Worm (Caenorhabditis elegans) whole organism, L4 larva: ENCODE measurements around the gene R10E11.9.

Experiments used
- Y5F2A.4 ChIP-seq: fragments of 200-800 bp; sonication (Bioruptor generic); optimal IDR thresholded peaks from 2 replicates; lab custom pipeline; 2018; ENCODE audit warnings: mild to moderate bottlenecking, missing genetic modification characterization, missing compliant biosample characterization
- ces-1 ChIP-seq: fragments of 150-350 bp; sonication (generic microtip); optimal IDR thresholded peaks from 4 replicates; lab custom pipeline; 2014; ENCODE audit warnings: missing biosample characterization, missing genetic modification reagents, missing genetic modification characterization
- fos-1 ChIP-seq: fragments of 150-350 bp; optimal IDR thresholded peaks from 2 replicates; lab custom pipeline; 2014; ENCODE audit warnings: missing biosample characterization, missing genetic modification characterization
- jun-1 ChIP-seq: fragments of 150-350 bp; optimal IDR thresholded peaks from 2 replicates; lab custom pipeline; 2014; ENCODE audit warnings: missing biosample characterization, missing genetic modification reagents, missing genetic modification characterization
- zfp-2 ChIP-seq: sonication (generic microtip); optimal IDR thresholded peaks from 2 replicates; lab custom pipeline; 2016; ENCODE audit warnings: mild to moderate bottlenecking, missing genetic modification characterization, missing compliant biosample characterization

ce11 chrIII:9744525-9744924 lies 48.9 kb downstream of the R10E11.9 start:
- TF ChIP-seq zfp-2 (no peak), ces-1 (GFP tag; lab: Kevin White, UChicago) (no peak), jun-1 (tag; lab: Kevin White, UChicago) (no peak), fos-1 (tag; lab: Kevin White, UChicago) (no peak), Y5F2A.4 (no peak)
